Fruit fly (Drosophila melanogaster) whole organism, embryonic: ENCODE results near the gene CG9133.

Experiments used
- Atf3 ChIP-seq: fragments of 200-800 bp; sonication (Bioruptor generic); optimal IDR thresholded peaks from 3 replicates; lab custom pipeline; 2016; ENCODE audit warnings: missing biosample characterization, missing genetic modification characterization
- Atf6 ChIP-seq: fragments of 200-800 bp; sonication (Bioruptor generic); IDR thresholded peaks from 2 replicates; pipeline ENCODE4 v1.3.6; 2022; ENCODE audit warnings: missing biosample characterization, missing genetic modification characterization
- B-H2 ChIP-seq: fragments of 200-800 bp; sonication (Bioruptor generic); optimal IDR thresholded peaks from 2 replicates; lab custom pipeline; 2018; ENCODE audit warnings: missing biosample characterization, mild to moderate bottlenecking, missing genetic modification characterization
- CG1024 ChIP-seq: fragments of 200-800 bp; sonication (Bioruptor generic); IDR thresholded peaks from 2 replicates; pipeline ENCODE4 v1.3.6; 2022; ENCODE audit warnings: missing biosample characterization, missing genetic modification characterization
- CG10431 ChIP-seq: fragments of 200-800 bp; sonication (Bioruptor generic); optimal IDR thresholded peaks from 3 replicates; lab custom pipeline; 2018; ENCODE audit warnings: missing biosample characterization, mild to moderate bottlenecking, missing genetic modification characterization
- CG11504 ChIP-seq: fragments of 200-800 bp; sonication (Bioruptor generic); optimal IDR thresholded peaks from 3 replicates; lab custom pipeline; 2019; ENCODE audit warnings: missing biosample characterization, mild to moderate bottlenecking, missing genetic modification characterization, moderate library complexity
- CG11696 ChIP-seq: fragments of 200-800 bp; sonication (Bioruptor generic); IDR thresholded peaks from 2 replicates; pipeline ENCODE4 v1.3.6; 2022; ENCODE audit warnings: missing biosample characterization, missing genetic modification characterization
- CG12155 ChIP-seq: fragments of 200-800 bp; sonication (Bioruptor generic); optimal IDR thresholded peaks from 3 replicates; lab custom pipeline; 2016; ENCODE audit warnings: missing biosample characterization, missing genetic modification characterization
- CG12236 ChIP-seq: fragments of 200-800 bp; sonication (Bioruptor generic); optimal IDR thresholded peaks from 2 replicates; lab custom pipeline; 2016; ENCODE audit warnings: missing biosample characterization, missing genetic modification characterization
- CG12659 ChIP-seq: fragments of 200-800 bp; sonication (Bioruptor generic); optimal IDR thresholded peaks from 3 replicates; lab custom pipeline; 2017; ENCODE audit warnings: mild to moderate bottlenecking, missing biosample characterization, missing genetic modification reagents, missing genetic modification characterization
- CG12942 ChIP-seq: fragments of 200-800 bp; sonication (Bioruptor generic); optimal IDR thresholded peaks from 3 replicates; lab custom pipeline; 2016; ENCODE audit warnings: missing biosample characterization, missing genetic modification characterization
- CG15269 ChIP-seq: fragments of 200-800 bp; sonication (Bioruptor generic); optimal IDR thresholded peaks from 2 replicates; lab custom pipeline; 2018; ENCODE audit warnings: missing biosample characterization, mild to moderate bottlenecking, missing genetic modification characterization, moderate library complexity
- CG15514 ChIP-seq: fragments of 200-800 bp; sonication (Bioruptor generic); optimal IDR thresholded peaks from 3 replicates; lab custom pipeline; 2017; ENCODE audit warnings: missing biosample characterization, missing genetic modification characterization, mild to moderate bottlenecking, moderate library complexity, missing genetic modification reagents
- CG15696 ChIP-seq: fragments of 200-800 bp; sonication (Bioruptor generic); optimal IDR thresholded peaks from 2 replicates; lab custom pipeline; 2019; ENCODE audit warnings: missing biosample characterization, mild to moderate bottlenecking, missing genetic modification characterization, moderate library complexity
- CG17328 ChIP-seq: fragments of 200-800 bp; sonication (Bioruptor generic); IDR thresholded peaks from 2 replicates; pipeline ENCODE4 v1.3.6; 2022; ENCODE audit warnings: missing biosample characterization, missing genetic modification characterization
- CG2875 ChIP-seq: fragments of 200-800 bp; sonication (Bioruptor generic); optimal IDR thresholded peaks from 2 replicates; lab custom pipeline; 2017; ENCODE audit warnings: missing biosample characterization, mild to moderate bottlenecking, missing genetic modification characterization, missing genetic modification reagents
- CG2889 ChIP-seq: fragments of 200-800 bp; sonication (Bioruptor generic); IDR thresholded peaks from 3 replicates; pipeline ENCODE4 v1.3.6; 2022; ENCODE audit warnings: missing biosample characterization, missing genetic modification characterization
- CG3065 ChIP-seq: fragments of 200-800 bp; sonication (Bioruptor generic); optimal IDR thresholded peaks from 2 replicates; lab custom pipeline; 2016; ENCODE audit warnings: missing biosample characterization, missing genetic modification characterization
- CG31388 ChIP-seq: fragments of 200-800 bp; sonication (Bioruptor generic); optimal IDR thresholded peaks from 2 replicates; lab custom pipeline; 2016; ENCODE audit warnings: missing biosample characterization, missing genetic modification characterization
- CG33557 ChIP-seq: fragments of 200-800 bp; sonication (Bioruptor generic); optimal IDR thresholded peaks from 2 replicates; lab custom pipeline; 2019; ENCODE audit warnings: missing biosample characterization, mild to moderate bottlenecking, missing genetic modification characterization, moderate library complexity
- CG3847 ChIP-seq: fragments of 200-800 bp; sonication (Bioruptor generic); IDR thresholded peaks from 2 replicates; pipeline ENCODE4 v1.3.6; 2022; ENCODE audit warnings: missing biosample characterization, missing genetic modification characterization
- CG4730 ChIP-seq: fragments of 200-800 bp; sonication (Bioruptor generic); IDR thresholded peaks from 2 replicates; pipeline ENCODE4 v1.3.6; 2022; ENCODE audit warnings: missing biosample characterization, missing genetic modification characterization
- CG7556 ChIP-seq: fragments of 200-800 bp; sonication (Bioruptor generic); optimal IDR thresholded peaks from 2 replicates; lab custom pipeline; 2017; ENCODE audit warnings: missing biosample characterization, mild to moderate bottlenecking, missing genetic modification characterization
- CG8290 ChIP-seq, 3 experiments: fragments of 200-800 bp; sonication (Bioruptor generic); optimal IDR thresholded peaks; 2 replicates each; lab custom pipeline; 2016 to 2019; ENCODE audit warnings: missing biosample characterization in 3 of 3, missing genetic modification characterization in 3 of 3, mild to moderate bottlenecking in 2 of 3, moderate library complexity in 1 of 3
- CG8765 ChIP-seq: fragments of 200-800 bp; sonication (Bioruptor generic); IDR thresholded peaks from 2 replicates; pipeline ENCODE4 v1.3.6; 2022; ENCODE audit warnings: missing biosample characterization, missing genetic modification characterization
- CHES-1-like ChIP-seq: fragments of 200-800 bp; sonication (Bioruptor generic); optimal IDR thresholded peaks from 2 replicates; lab custom pipeline; 2016; ENCODE audit warnings: missing biosample characterization, missing genetic modification characterization
- Doc3 ChIP-seq: fragments of 200-800 bp; sonication (Bioruptor generic); IDR thresholded peaks from 3 replicates; pipeline ENCODE4 v1.3.6; 2022; ENCODE audit warnings: missing biosample characterization, missing genetic modification characterization; ENCODE audit not compliant: partially characterized antibody
- Drgx ChIP-seq: fragments of 200-800 bp; sonication (Bioruptor generic); IDR thresholded peaks from 2 replicates; pipeline ENCODE4 v1.3.6; 2022; ENCODE audit warnings: missing biosample characterization, missing genetic modification characterization
- ERR ChIP-seq: fragments of 200-800 bp; sonication (Bioruptor generic); optimal IDR thresholded peaks from 2 replicates; lab custom pipeline; 2016; ENCODE audit warnings: missing biosample characterization, missing genetic modification characterization
- HHEX ChIP-seq: fragments of 200-800 bp; sonication (Bioruptor generic); optimal IDR thresholded peaks from 3 replicates; lab custom pipeline; 2017; ENCODE audit warnings: missing biosample characterization, mild to moderate bottlenecking, missing genetic modification characterization, missing genetic modification reagents
- HmgZ ChIP-seq: fragments of 200-800 bp; sonication (Bioruptor generic); optimal IDR thresholded peaks from 2 replicates; lab custom pipeline; 2018; ENCODE audit warnings: missing biosample characterization, mild to moderate bottlenecking, missing genetic modification characterization
- NFAT ChIP-seq: fragments of 200-800 bp; sonication (Bioruptor generic); IDR thresholded peaks from 2 replicates; pipeline ENCODE4 v1.3.6; 2022; ENCODE audit warnings: missing biosample characterization, missing genetic modification characterization
- Nf-YC ChIP-seq: fragments of 200-800 bp; optimal IDR thresholded peaks from 3 replicates; lab custom pipeline; 2019; ENCODE audit warnings: missing biosample characterization, mild to moderate bottlenecking, missing genetic modification characterization, moderate library complexity
- Tbp ChIP-seq: fragments of >200 bp; optimal IDR thresholded peaks from 2 replicates; lab custom pipeline; 2018; ENCODE audit warnings: missing biosample characterization, missing genetic modification characterization
- ara ChIP-seq: fragments of 200-800 bp; sonication (Bioruptor generic); IDR thresholded peaks from 2 replicates; pipeline ENCODE4 v1.3.6; 2022; ENCODE audit warnings: missing biosample characterization, missing genetic modification characterization
- ato ChIP-seq: fragments of 200-800 bp; sonication (Bioruptor generic); IDR thresholded peaks from 2 replicates; pipeline ENCODE4 v1.3.6; 2022; ENCODE audit warnings: missing biosample characterization, missing genetic modification characterization; ENCODE audit not compliant: partially characterized antibody
- crp ChIP-seq, 2 experiments: fragments of 200-800 bp; sonication (Bioruptor generic); optimal IDR thresholded peaks; 2 replicates in 1 of 2; 3 replicates in 1 of 2; lab custom pipeline; 2017; ENCODE audit warnings: missing biosample characterization in 2 of 2, missing genetic modification characterization in 2 of 2, mild to moderate bottlenecking in 1 of 2, moderate library complexity in 1 of 2
- ewg ChIP-seq: fragments of 200-800 bp; sonication (Bioruptor generic); optimal IDR thresholded peaks from 3 replicates; lab custom pipeline; 2017; ENCODE audit warnings: mild to moderate bottlenecking, missing biosample characterization, missing genetic modification reagents, missing genetic modification characterization
- fd3F ChIP-seq: fragments of 200-800 bp; sonication (Bioruptor generic); optimal IDR thresholded peaks from 2 replicates; lab custom pipeline; 2018; ENCODE audit warnings: missing biosample characterization, mild to moderate bottlenecking, missing genetic modification characterization, moderate library complexity
- ftz-f1 ChIP-seq: fragments of 200-800 bp; sonication (Bioruptor generic); optimal IDR thresholded peaks from 2 replicates; lab custom pipeline; 2016; ENCODE audit warnings: missing biosample characterization, missing genetic modification characterization
- ham ChIP-seq: fragments of 200-800 bp; sonication (Bioruptor generic); IDR thresholded peaks from 2 replicates; pipeline ENCODE4 v1.3.6; 2022; ENCODE audit warnings: missing biosample characterization, missing genetic modification characterization
- ind ChIP-seq: fragments of 200-800 bp; sonication (Bioruptor generic); optimal IDR thresholded peaks from 3 replicates; lab custom pipeline; 2016; ENCODE audit warnings: missing biosample characterization, missing genetic modification characterization
- nerfin-2 ChIP-seq: fragments of 200-800 bp; sonication (Bioruptor generic); IDR thresholded peaks from 2 replicates; pipeline ENCODE4 v1.3.6; 2022; ENCODE audit warnings: missing biosample characterization, missing genetic modification characterization; ENCODE audit not compliant: partially characterized antibody
- pb ChIP-seq: fragments of 200-800 bp; sonication (Bioruptor generic); optimal IDR thresholded peaks from 3 replicates; lab custom pipeline; 2016; ENCODE audit warnings: missing biosample characterization, missing genetic modification characterization
- phol ChIP-seq: fragments of 200-800 bp; sonication (Bioruptor generic); optimal IDR thresholded peaks from 3 replicates; lab custom pipeline; 2018; ENCODE audit warnings: missing biosample characterization, mild to moderate bottlenecking, missing genetic modification characterization, moderate library complexity
- pnt ChIP-seq: fragments of 200-800 bp; sonication (Bioruptor generic); optimal IDR thresholded peaks from 3 replicates; lab custom pipeline; 2016; ENCODE audit warnings: missing biosample characterization, missing genetic modification characterization
- sens-2 ChIP-seq: fragments of 200-800 bp; sonication (Bioruptor generic); IDR thresholded peaks from 2 replicates; pipeline ENCODE4 v1.3.6; 2022; ENCODE audit warnings: missing biosample characterization, missing genetic modification characterization
- sug ChIP-seq: fragments of 200-800 bp; optimal IDR thresholded peaks from 2 replicates; lab custom pipeline; 2019; ENCODE audit warnings: missing biosample characterization, mild to moderate bottlenecking, missing genetic modification characterization, moderate library complexity

CG9133 gene

dm6 chr3L:1204674-1205547 lies 46.9 kb upstream of the CG9133 start, which contains the start of gene CG9119 (continued):
- TF ChIP-seq HHEX (peak; percentile 75), CG31388 (GFP tag; lab: Kevin White, UChicago) (no peak), CG1024 (GFP tag; lab: Robert Waterston, UW) (no peak), NFAT (no peak), CG11696 (no peak), CG11504 (peak; percentile 75), crp (GFP tag; optimal IDR thresholded peaks at IDR 0.05; lab: Kevin White, UChicago) (no peak), CG15269 (tag; lab: Kevin White, UChicago) (peak; percentile 75), CG12659 (GFP tag; lab: Kevin White, UChicago) (peak; percentile 69), Doc3 (GFP tag; lab: Robert Waterston, UW) (no peak), pb (GFP tag; lab: Kevin White, UChicago) (peak; percentile 67), CG2875 (no peak), CG12942 (GFP tag; lab: Kevin White, UChicago) (peak; percentile 39), CG2889 (GFP tag; lab: Robert Waterston, UW) (0 out of 3 replicates have a peak, but pooled peaks have one; percentile 24), CG4730 (GFP tag; lab: Robert Waterston, UW) (0 out of 2 replicates have a peak, but pooled peaks have one; percentile 36), CG15514 (GFP tag; lab: Kevin White, UChicago) (peak; percentile 28), Tbp (GFP tag; lab: Kevin White, UChicago) (no peak), CHES-1-like (peak; percentile 71), CG10431 (GFP tag; lab: Kevin White, UChicago) (peak; percentile 35), HmgZ (peak; percentile 42), CG17328 (GFP tag; lab: Robert Waterston, UW) (0 out of 2 replicates have a peak, but pooled peaks have one; percentile 24), ftz-f1 (GFP tag; lab: Kevin White, UChicago) (no peak), phol (peak; percentile 60), CG12155 (GFP tag; lab: Kevin White, UChicago) (peak; percentile 56), ara (0 out of 2 replicates have a peak, but pooled peaks have one; percentile 6), sug (tag; lab: Kevin White, UChicago) (peak; percentile 83), ham (no peak; the same call in 1 of the 2 replicates), CG3065 (GFP tag; lab: Kevin White, UChicago) (no peak), Nf-YC (peak; percentile 54), CG8765 (no peak), ato (no peak), Drgx (GFP tag; lab: Robert Waterston, UW) (no peak), CG8290 (GFP tag; optimal IDR thresholded peaks at IDR 0.05; lab: Kevin White, UChicago) (no peak), CG8290 (tag; optimal IDR thresholded peaks at IDR 0.05; lab: Kevin White, UChicago) (peak in 1 of 2 experiments; percentile 35), pnt (GFP tag; lab: Kevin White, UChicago) (peak; percentile 64), ind (peak; percentile 80), nerfin-2 (GFP tag; lab: Robert Waterston, UW) (no peak), CG3847 (GFP tag; lab: Robert Waterston, UW) (peak; percentile 52; the same call in 1 of the 2 replicates), ERR (peak; percentile 82), CG7556 (GFP tag; lab: Kevin White, UChicago) (peak; percentile 78), B-H2 (GFP tag; lab: Kevin White, UChicago) (peak; percentile 19), Atf3 (no peak), sens-2 (GFP tag; lab: Robert Waterston, UW) (no peak), fd3F (GFP tag; lab: Kevin White, UChicago) (peak; percentile 47), CG12236 (peak; percentile 18), CG33557 (GFP tag; lab: Kevin White, UChicago) (peak; percentile 75), CG15696 (peak; percentile 12), ewg (GFP tag; lab: Kevin White, UChicago) (peak; percentile 38), Atf6 (GFP tag; lab: Robert Waterston, UW) (peak; percentile 74)
